Fruit fly (Drosophila melanogaster) whole organism, embryonic: Measurements from ENCODE around the gene eIF4E6.

Experiments
- ATbp ChIP-seq: fragments of 200-800 bp; sonication (Bioruptor generic); optimal IDR thresholded peaks from 2 replicates; lab custom pipeline; 2017; ENCODE audit warnings: missing biosample characterization, mild to moderate bottlenecking, missing genetic modification characterization, missing genetic modification reagents
- Asciz ChIP-seq: fragments of 200-800 bp; sonication (Bioruptor generic); optimal IDR thresholded peaks from 2 replicates; lab custom pipeline; 2017; ENCODE audit warnings: missing biosample characterization, mild to moderate bottlenecking, missing genetic modification characterization, missing genetic modification reagents
- B-H1 ChIP-seq: fragments of 200-800 bp; sonication (Bioruptor generic); IDR thresholded peaks from 3 replicates; pipeline ENCODE4 v1.3.6; 2022; ENCODE audit warnings: missing biosample characterization, missing genetic modification characterization
- BtbVII ChIP-seq: fragments of 200-800 bp; sonication (Bioruptor generic); optimal IDR thresholded peaks from 3 replicates; lab custom pipeline; 2017; ENCODE audit warnings: missing biosample characterization, mild to moderate bottlenecking, missing genetic modification characterization
- CG11695 ChIP-seq: fragments of 200-800 bp; sonication (Bioruptor generic); IDR thresholded peaks from 3 replicates; pipeline ENCODE4 v1.3.6; 2022; ENCODE audit warnings: missing biosample characterization, missing genetic modification characterization
- CG12071 ChIP-seq: fragments of 200-800 bp; sonication (Bioruptor generic); optimal IDR thresholded peaks from 3 replicates; lab custom pipeline; 2018; ENCODE audit warnings: missing biosample characterization, mild to moderate bottlenecking, missing genetic modification characterization
- CG14710 ChIP-seq: fragments of 200-800 bp; sonication (Bioruptor generic); optimal IDR thresholded peaks from 3 replicates; lab custom pipeline; 2019; ENCODE audit warnings: missing biosample characterization, mild to moderate bottlenecking, missing genetic modification characterization, moderate library complexity
- CG18011 ChIP-seq: fragments of 200-800 bp; sonication (Bioruptor generic); optimal IDR thresholded peaks from 2 replicates; lab custom pipeline; 2017; ENCODE audit warnings: missing biosample characterization, missing genetic modification characterization, mild to moderate bottlenecking, moderate library complexity, missing genotype
- CG18262 ChIP-seq: fragments of 200-800 bp; optimal IDR thresholded peaks from 3 replicates; lab custom pipeline; 2019; ENCODE audit warnings: missing biosample characterization, mild to moderate bottlenecking, missing genetic modification characterization, moderate library complexity
- CG18764 ChIP-seq: fragments of 200-800 bp; sonication (Bioruptor generic); optimal IDR thresholded peaks from 3 replicates; lab custom pipeline; 2016; ENCODE audit warnings: missing biosample characterization, missing genetic modification characterization
- CG2678 ChIP-seq: fragments of 200-800 bp; sonication (Bioruptor generic); optimal IDR thresholded peaks from 3 replicates; lab custom pipeline; 2019; ENCODE audit warnings: missing biosample characterization, mild to moderate bottlenecking, missing genetic modification characterization, moderate library complexity
- CG3407 ChIP-seq: fragments of 200-800 bp; sonication (Bioruptor generic); optimal IDR thresholded peaks from 2 replicates; lab custom pipeline; 2018; ENCODE audit warnings: missing biosample characterization, mild to moderate bottlenecking, missing genetic modification characterization
- CG7556 ChIP-seq: fragments of 200-800 bp; sonication (Bioruptor generic); optimal IDR thresholded peaks from 2 replicates; lab custom pipeline; 2017; ENCODE audit warnings: missing biosample characterization, mild to moderate bottlenecking, missing genetic modification characterization
- CG7987 ChIP-seq: fragments of 200-800 bp; sonication (Bioruptor generic); optimal IDR thresholded peaks from 2 replicates; lab custom pipeline; 2018; ENCODE audit warnings: missing biosample characterization, mild to moderate bottlenecking, missing genetic modification characterization, moderate library complexity
- CG9817 ChIP-seq: fragments of 200-800 bp; sonication (Bioruptor generic); optimal IDR thresholded peaks from 2 replicates; lab custom pipeline; 2018; ENCODE audit warnings: missing biosample characterization, mild to moderate bottlenecking, missing genetic modification characterization, moderate library complexity
- Deaf1 ChIP-seq: fragments of 200-800 bp; optimal IDR thresholded peaks from 3 replicates; lab custom pipeline; 2019; ENCODE audit warnings: missing biosample characterization, mild to moderate bottlenecking, missing genetic modification characterization, moderate library complexity
- Gsc ChIP-seq: fragments of 200-800 bp; sonication (Bioruptor generic); IDR thresholded peaks from 2 replicates; pipeline ENCODE4 v1.3.6; 2022; ENCODE audit warnings: missing biosample characterization, missing genetic modification characterization
- Hmx ChIP-seq: fragments of 200-800 bp; sonication (Bioruptor generic); optimal IDR thresholded peaks from 2 replicates; lab custom pipeline; 2016; ENCODE audit warnings: missing biosample characterization, missing genetic modification characterization
- Hr51 ChIP-seq, 2 experiments: fragments of 200-800 bp; sonication (Bioruptor generic); optimal IDR thresholded peaks; 2 replicates in 1 of 2; 3 replicates in 1 of 2; lab custom pipeline; 2016 to 2018; ENCODE audit warnings: missing biosample characterization in 2 of 2, missing genetic modification characterization in 2 of 2, mild to moderate bottlenecking in 1 of 2, moderate library complexity in 1 of 2
- Kr ChIP-seq: fragments of 200-800 bp; sonication (Bioruptor generic); optimal IDR thresholded peaks from 2 replicates; lab custom pipeline; 2017; ENCODE audit warnings: missing biosample characterization, mild to moderate bottlenecking, missing genetic modification characterization
- Med ChIP-seq: fragments of 200-800 bp; sonication (Bioruptor generic); peaks from one replicate; lab custom pipeline; 2016; ENCODE audit warnings: missing biosample characterization, missing genetic modification characterization, mild to moderate bottlenecking, inconsistent platforms, moderate library complexity
- Myb ChIP-seq: fragments of 200-800 bp; sonication (Bioruptor generic); optimal IDR thresholded peaks from 2 replicates; lab custom pipeline; 2016; ENCODE audit warnings: missing biosample characterization, missing genetic modification characterization
- Opbp ChIP-seq: fragments of 200-800 bp; sonication (Bioruptor generic); IDR thresholded peaks from 3 replicates; pipeline ENCODE4 v1.3.6; 2022; ENCODE audit warnings: missing biosample characterization, missing genetic modification characterization; ENCODE audit not compliant: partially characterized antibody
- Optix ChIP-seq: fragments of 200-800 bp; sonication (Bioruptor generic); IDR thresholded peaks from 3 replicates; pipeline ENCODE4 v1.3.6; 2022; ENCODE audit warnings: missing biosample characterization, missing genetic modification characterization
- Six4 ChIP-seq: fragments of 200-800 bp; sonication (Bioruptor generic); optimal IDR thresholded peaks from 2 replicates; lab custom pipeline; 2016; ENCODE audit warnings: missing biosample characterization, missing genetic modification characterization
- Spps ChIP-seq: fragments of 200-800 bp; sonication (Bioruptor generic); optimal IDR thresholded peaks from 2 replicates; lab custom pipeline; 2018; ENCODE audit warnings: missing biosample characterization, mild to moderate bottlenecking, missing genetic modification characterization
- YL-1 ChIP-seq: fragments of 200-800 bp; sonication (Bioruptor generic); optimal IDR thresholded peaks from 3 replicates; lab custom pipeline; 2017; ENCODE audit warnings: missing biosample characterization, mild to moderate bottlenecking, missing genetic modification characterization
- ac ChIP-seq: fragments of 200-800 bp; sonication (Bioruptor generic); optimal IDR thresholded peaks from 3 replicates; lab custom pipeline; 2017; ENCODE audit warnings: missing biosample characterization, mild to moderate bottlenecking, missing genetic modification characterization
- ap ChIP-seq: fragments of 200-800 bp; sonication (Bioruptor generic); IDR thresholded peaks from 2 replicates; pipeline ENCODE4 v1.3.6; 2022; ENCODE audit warnings: missing biosample characterization, missing genetic modification characterization
- ato ChIP-seq: fragments of 200-800 bp; sonication (Bioruptor generic); IDR thresholded peaks from 2 replicates; pipeline ENCODE4 v1.3.6; 2022; ENCODE audit warnings: missing biosample characterization, missing genetic modification characterization; ENCODE audit not compliant: partially characterized antibody
- az2 ChIP-seq: fragments of 200-800 bp; sonication (Bioruptor generic); optimal IDR thresholded peaks from 3 replicates; lab custom pipeline; 2016; ENCODE audit warnings: missing biosample characterization, missing genetic modification characterization
- bsh ChIP-seq, 2 experiments: fragments of 200-800 bp; sonication (Bioruptor generic); optimal IDR thresholded peaks; 2 replicates each; lab custom pipeline; 2017 to 2018; ENCODE audit warnings: mild to moderate bottlenecking in 2 of 2, missing biosample characterization in 2 of 2, missing genetic modification characterization in 2 of 2, moderate library complexity in 1 of 2
- cg ChIP-seq: fragments of 200-800 bp; sonication (Bioruptor generic); optimal IDR thresholded peaks from 3 replicates; lab custom pipeline; 2019; ENCODE audit warnings: missing biosample characterization, mild to moderate bottlenecking, missing genetic modification characterization, moderate library complexity
- chm ChIP-seq: fragments of 200-800 bp; sonication (Bioruptor generic); IDR thresholded peaks from 2 replicates; pipeline ENCODE4 v1.3.6; 2022; ENCODE audit warnings: missing biosample characterization, missing genetic modification characterization
- eyg ChIP-seq: fragments of 200-800 bp; sonication (Bioruptor generic); optimal IDR thresholded peaks from 3 replicates; lab custom pipeline; 2016; ENCODE audit warnings: missing biosample characterization, missing genetic modification characterization
- ken ChIP-seq: fragments of 200-800 bp; sonication (Bioruptor generic); IDR thresholded peaks from 3 replicates; pipeline ENCODE4 v1.3.6; 2022; ENCODE audit warnings: missing biosample characterization, missing genetic modification characterization
- kni ChIP-seq: fragments of 200-800 bp; sonication (Bioruptor generic); optimal IDR thresholded peaks from 3 replicates; lab custom pipeline; 2017; ENCODE audit warnings: mild to moderate bottlenecking, missing biosample characterization, missing genetic modification reagents, missing genetic modification characterization
- lab ChIP-seq: fragments of 200-800 bp; sonication (Bioruptor generic); optimal IDR thresholded peaks from 3 replicates; lab custom pipeline; 2017; ENCODE audit warnings: missing biosample characterization, missing genetic modification characterization, mild to moderate bottlenecking, moderate library complexity, missing genetic modification reagents
- mam ChIP-seq: fragments of 200-800 bp; sonication (Bioruptor generic); optimal IDR thresholded peaks from 3 replicates; lab custom pipeline; 2016; ENCODE audit warnings: missing biosample characterization, missing genetic modification characterization
- nmo ChIP-seq: fragments of 200-800 bp; sonication (Bioruptor generic); optimal IDR thresholded peaks from 2 replicates; lab custom pipeline; 2018; ENCODE audit warnings: missing biosample characterization, mild to moderate bottlenecking, missing genetic modification characterization, moderate library complexity
- sens ChIP-seq: fragments of 200-800 bp; sonication (Bioruptor generic); peaks from one replicate; lab custom pipeline; 2016; ENCODE audit warnings: missing biosample characterization, missing genetic modification characterization
- tll ChIP-seq, 2 experiments: fragments of 200-800 bp in 1 of 2; fragments of >200 bp in 1 of 2; sonication (Bioruptor generic) in 1 of 2; optimal IDR thresholded peaks; 2 replicates each; lab custom pipeline; 2017 to 2019; ENCODE audit warnings: missing biosample characterization in 2 of 2, missing genetic modification characterization in 2 of 2, mild to moderate bottlenecking in 1 of 2, moderate library complexity in 1 of 2
- toy ChIP-seq: fragments of 200-800 bp; sonication (Bioruptor generic); IDR thresholded peaks from 2 replicates; pipeline ENCODE4 v1.3.6; 2022; ENCODE audit warnings: missing biosample characterization, missing genetic modification characterization
- usp ChIP-seq: fragments of >200 bp; optimal IDR thresholded peaks from 2 replicates; lab custom pipeline; 2017; ENCODE audit warnings: missing biosample characterization, missing genetic modification characterization
- vvl ChIP-seq: fragments of 200-800 bp; sonication (Bioruptor generic); IDR thresholded peaks from 2 replicates; pipeline ENCODE4 v1.3.6; 2022; ENCODE audit warnings: missing biosample characterization, missing genetic modification characterization
- wek ChIP-seq: fragments of 200-800 bp; sonication (Bioruptor generic); optimal IDR thresholded peaks from 3 replicates; lab custom pipeline; 2018; ENCODE audit warnings: missing biosample characterization, mild to moderate bottlenecking, missing genetic modification characterization, moderate library complexity
- zf30C ChIP-seq: fragments of 200-800 bp; sonication (Bioruptor generic); optimal IDR thresholded peaks from 3 replicates; lab custom pipeline; 2018; ENCODE audit warnings: missing biosample characterization, mild to moderate bottlenecking, missing genetic modification characterization

The eIF4E6 gene

DNA sequence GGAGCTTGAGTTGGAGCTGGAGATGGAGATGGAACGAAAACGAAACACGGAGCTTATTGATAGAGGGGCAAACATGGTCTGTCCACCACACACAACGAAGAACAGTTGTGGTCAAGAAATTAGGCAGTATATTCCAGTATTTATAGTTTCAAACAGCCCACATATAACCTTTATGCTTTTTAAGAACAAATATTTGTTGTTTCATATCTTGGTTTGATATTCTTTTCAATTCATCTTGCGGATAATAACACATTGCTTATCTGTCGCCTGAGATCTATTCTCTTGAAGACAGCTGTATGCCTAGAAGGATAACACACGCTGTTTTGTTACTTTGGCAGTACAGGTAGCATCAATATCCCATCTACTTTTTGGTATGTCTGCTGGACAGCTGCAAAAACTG, 45.9 kb upstream of the eIF4E6 start (continued):
- TF ChIP-seq bsh (GFP tag; optimal IDR thresholded peaks at IDR 0.05; lab: Kevin White, UChicago) (peak in 1 of 2 experiments; percentile 22), Opbp (GFP tag; lab: Robert Waterston, UW) (no peak), YL-1 (no peak), Six4 (no peak), ac (peak; percentile 51), CG14710 (tag; lab: Kevin White, UChicago) (no peak), az2 (GFP tag; lab: Kevin White, UChicago) (no peak), toy (GFP tag; lab: Robert Waterston, UW) (no peak), CG18764 (no peak), CG7987 (GFP tag; lab: Kevin White, UChicago) (no peak), CG2678 (tag; lab: Kevin White, UChicago) (no peak)

DNA sequence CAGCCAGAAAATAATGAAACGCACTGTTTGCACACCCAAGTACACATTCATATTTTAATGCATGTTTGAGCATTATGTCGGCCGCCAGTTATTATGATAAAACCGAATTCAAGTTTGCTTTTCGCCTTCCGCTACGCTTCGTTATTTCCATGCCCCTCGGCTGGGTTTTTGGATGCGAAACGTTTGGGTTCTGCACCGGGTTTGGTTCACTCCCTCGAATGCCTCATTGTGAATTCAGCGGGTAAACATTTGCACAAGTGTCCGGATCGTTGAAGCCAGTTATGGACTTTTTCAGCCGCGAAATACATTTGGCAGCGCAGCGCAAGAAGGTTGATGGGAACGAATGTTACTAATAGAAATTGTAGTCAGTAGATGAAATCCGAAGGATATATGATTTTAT, 44.2 kb upstream of the eIF4E6 start:
- TF ChIP-seq CG11695 (0 out of 3 replicates have a peak, but pooled peaks have one; percentile 28), Hr51 (GFP tag; optimal IDR thresholded peaks at IDR 0.05; lab: Kevin White, UChicago) (no peak), ATbp (peak; percentile 20), CG18262 (tag; lab: Kevin White, UChicago) (no peak), Spps (tag; lab: Kevin White, UChicago) (no peak), vvl (peak; percentile 9; the same call in 1 of the 2 replicates), ken (GFP tag; lab: Robert Waterston, UW) (no peak), BtbVII (GFP tag; lab: Kevin White, UChicago) (no peak), CG9817 (tag; lab: Kevin White, UChicago) (no peak), Myb (GFP tag; lab: Kevin White, UChicago) (no peak), sens (GFP tag; lab: Kevin White, UChicago) (peak; percentile 24), lab (GFP tag; lab: Kevin White, UChicago) (peak; percentile 13), Gsc (no peak), Med (peak; percentile 53), B-H1 (GFP tag; lab: Robert Waterston, UW) (no peak), nmo (GFP tag; lab: Kevin White, UChicago) (no peak), usp (GFP tag; lab: Kevin White, UChicago) (no peak), wek (GFP tag; lab: Kevin White, UChicago) (peak; percentile 15)
- TF ChIP-seq, all 482 proteins: peak for 7

DNA sequence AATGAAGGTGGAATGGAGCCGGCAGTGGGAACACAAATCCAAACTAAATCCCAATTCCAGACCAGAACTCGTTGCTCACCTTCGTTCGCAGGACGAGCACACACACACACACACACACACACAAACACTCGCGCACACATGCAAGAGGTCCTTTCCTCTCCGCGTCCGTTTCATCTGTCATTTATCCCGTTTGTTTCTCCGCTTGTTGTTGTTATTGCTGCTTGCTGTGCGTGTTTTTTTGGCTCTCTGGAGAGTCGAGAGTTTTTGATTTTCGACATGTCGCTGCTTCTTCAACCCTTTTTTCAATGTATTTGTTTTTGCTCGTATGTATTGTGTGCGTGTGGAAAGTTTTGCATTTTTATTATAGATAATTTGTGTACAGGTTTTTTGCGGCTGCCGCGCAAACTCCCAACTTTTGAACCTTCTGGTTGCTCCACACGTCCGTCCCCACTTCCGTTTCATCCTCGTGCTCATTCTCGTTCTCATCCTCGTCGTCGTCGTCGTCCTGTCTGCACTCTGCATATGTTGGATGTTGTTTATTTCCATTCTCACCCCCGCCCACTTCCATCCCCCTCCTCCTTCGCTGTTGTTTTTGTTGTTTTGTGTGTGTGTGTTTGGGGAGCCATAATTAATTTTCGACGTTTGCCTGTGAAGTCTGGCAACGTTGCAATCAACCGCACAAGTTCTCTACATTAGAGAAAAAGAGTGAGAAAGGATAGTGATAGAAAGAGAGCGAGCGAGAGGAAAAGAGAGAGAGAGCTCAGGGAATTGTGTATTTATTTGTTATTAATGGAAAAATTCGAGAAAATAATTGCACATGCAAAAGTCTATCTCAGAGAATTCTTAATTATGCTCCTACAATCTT, 42.5 kb upstream of the eIF4E6 start:
- TF ChIP-seq ap: no peak
- peak; percentile 24 for TF ChIP-seq Med
- TF ChIP-seq CG18011 (GFP tag; lab: Kevin White, UChicago): no peak
- TF ChIP-seq Deaf1 (tag; lab: Kevin White, UChicago): peak; percentile 5
- no peak for TF ChIP-seq ato
- no peak for TF ChIP-seq zf30C
- no peak for TF ChIP-seq Hmx (GFP tag; lab: Kevin White, UChicago)
- TF ChIP-seq Optix: 0 out of 3 replicates have a peak, but pooled peaks have one; percentile 21
- TF ChIP-seq cg: peak; percentile 75
- peak in 1 of 2 experiments; percentile 66 for TF ChIP-seq tll (GFP tag; optimal IDR thresholded peaks at IDR 0.05; lab: Kevin White, UChicago)
- no peak for TF ChIP-seq kni (GFP tag; lab: Kevin White, UChicago)
- TF ChIP-seq CG12071 (GFP tag; lab: Kevin White, UChicago): no peak
- TF ChIP-seq CG3407 (GFP tag; lab: Kevin White, UChicago): peak; percentile 99
- TF ChIP-seq CG7556 (GFP tag; lab: Kevin White, UChicago): no peak
- TF ChIP-seq mam (GFP tag; lab: Kevin White, UChicago): no peak
- no peak for TF ChIP-seq eyg (GFP tag; lab: Kevin White, UChicago)
- TF ChIP-seq Kr (GFP tag; lab: Kevin White, UChicago): peak; percentile 94
- no peak for TF ChIP-seq Asciz
- 0 out of 2 replicates have a peak, but pooled peaks have one; percentile 10 for TF ChIP-seq chm (GFP tag; lab: Robert Waterston, UW)
